Fruit fly (Drosophila melanogaster): Measurements from ENCODE around the gene CG46280.

CG46280 gene

DNA sequence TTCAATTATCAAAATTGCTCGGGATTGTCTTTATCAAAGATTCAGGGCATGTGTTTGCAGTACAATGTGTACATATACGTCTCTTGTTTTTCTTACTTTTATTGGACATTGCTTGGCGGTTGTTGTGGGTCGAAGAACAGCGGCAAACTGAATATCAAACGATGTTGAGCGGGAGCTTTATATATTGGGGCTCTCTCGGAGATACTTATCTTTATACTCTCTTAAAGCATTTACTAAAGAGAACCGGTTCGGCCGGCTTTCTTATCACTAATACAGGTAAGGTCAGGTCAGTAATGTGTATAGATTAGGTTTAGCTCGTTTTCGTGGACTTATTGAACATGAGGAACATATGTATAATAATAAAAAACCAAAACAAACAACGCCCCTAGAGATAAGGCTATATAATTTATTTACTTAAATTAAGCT is 20.9 kb upstream of the CG46280 start, which contains the start of gene CG7966 (continued):
- TF ChIP-seq bcd (GFP tag; optimal IDR thresholded peaks at IDR 0.05) (no peak), NK7.1 (GFP tag; optimal IDR thresholded peaks at IDR 0.05) (no peak), Fer1 (GFP tag; optimal IDR thresholded peaks at IDR 0.05) (no peak), maf-S (GFP tag; optimal IDR thresholded peaks at IDR 0.05) (no peak), sima (GFP tag; optimal IDR thresholded peaks at IDR 0.05) (no peak), sc (optimal IDR thresholded peaks at IDR 0.05) (no peak), sc (GFP tag; optimal IDR thresholded peaks at IDR 0.05) (no peak), CG11398 (GFP tag; optimal IDR thresholded peaks at IDR 0.05) (no peak), CG3281 (GFP tag; optimal IDR thresholded peaks at IDR 0.05) (no peak), eyg (GFP tag; optimal IDR thresholded peaks at IDR 0.05) (peak; percentile 90), stc (GFP tag; IDR thresholded peaks at IDR 0.05) (no peak), luna (GFP tag; optimal IDR thresholded peaks at IDR 0.05) (no peak), CG11093 (GFP tag; IDR thresholded peaks at IDR 0.05) (no peak), Xbp1 (GFP tag; optimal IDR thresholded peaks at IDR 0.05) (no peak), h (optimal IDR thresholded peaks at IDR 0.05) (no peak), lmd (GFP tag; IDR thresholded peaks at IDR 0.05) (no peak), stwl (tag; optimal IDR thresholded peaks at IDR 0.05) (no peak), Oaz (GFP tag; IDR thresholded peaks at IDR 0.05) (no peak), CG7963 (GFP tag; IDR thresholded peaks at IDR 0.05; ENCODE audit: partially characterized antibody) (no peak), CG16813 (GFP tag; IDR thresholded peaks at IDR 0.05; ENCODE audit: partially characterized antibody) (no peak), CG18619 (GFP tag; optimal IDR thresholded peaks at IDR 0.05) (no peak), fu2 (GFP tag; optimal IDR thresholded peaks at IDR 0.05) (no peak), dmrt99B (tag; optimal IDR thresholded peaks at IDR 0.05) (no peak), yki (optimal IDR thresholded peaks at IDR 0.05) (no peak), CoRest (tag; optimal IDR thresholded peaks at IDR 0.05) (no peak), onecut (GFP tag; IDR thresholded peaks at IDR 0.05) (no peak; the same call in 1 of the 2 replicates), row (GFP tag; IDR thresholded peaks at IDR 0.05) (no peak), CG14441 (GFP tag; IDR thresholded peaks at IDR 0.05) (no peak), CG9215 (GFP tag; IDR thresholded peaks at IDR 0.05) (no peak), Sry-δ (GFP tag; optimal IDR thresholded peaks at IDR 0.05) (no peak), slou (GFP tag; optimal IDR thresholded peaks at IDR 0.05) (no peak), CG17361 (GFP tag; IDR thresholded peaks at IDR 0.05) (0 out of 3 replicates have a peak, but pooled peaks have one; percentile 6), CG17186 (GFP tag; optimal IDR thresholded peaks at IDR 0.05) (no peak), Nf-YC (tag; optimal IDR thresholded peaks at IDR 0.05) (no peak), Poxn (GFP tag; IDR thresholded peaks at IDR 0.05) (no peak), CG15479 (GFP tag; optimal IDR thresholded peaks at IDR 0.05) (no peak), CG6683 (GFP tag; optimal IDR thresholded peaks at IDR 0.05) (no peak), pros (GFP tag; optimal IDR thresholded peaks at IDR 0.05) (no peak), Deaf1 (tag; optimal IDR thresholded peaks at IDR 0.05) (peak; percentile 34), CG17802 (tag; optimal IDR thresholded peaks at IDR 0.05) (no peak), CG31365 (tag; optimal IDR thresholded peaks at IDR 0.05) (peak; percentile 27), mam (GFP tag; optimal IDR thresholded peaks at IDR 0.05) (no peak), CG7928 (GFP tag; optimal IDR thresholded peaks at IDR 0.05) (no peak), gt (GFP tag; IDR thresholded peaks at IDR 0.05) (no peak), fd102C (GFP tag; optimal IDR thresholded peaks at IDR 0.05) (no peak), Adf1 (GFP tag; IDR thresholded peaks at IDR 0.05) (peak; percentile 26; the same call in 1 of the 2 replicates), CG3407 (GFP tag; optimal IDR thresholded peaks at IDR 0.05) (no peak), CG7372 (GFP tag; IDR thresholded peaks at IDR 0.05) (no peak), chm (GFP tag; IDR thresholded peaks at IDR 0.05) (no peak), CG11560 (tag; IDR thresholded peaks at IDR 0.05) (no peak), Jarid2 (GFP tag; optimal IDR thresholded peaks at IDR 0.05) (peak; percentile 83), Dip3 (GFP tag; optimal IDR thresholded peaks at IDR 0.05) (no peak), NFAT (GFP tag; IDR thresholded peaks at IDR 0.05) (no peak), ro (GFP tag; IDR thresholded peaks at IDR 0.05) (no peak)

Data from whole organism, embryonic.